Fruit fly (Drosophila melanogaster) S2 (cell line): ENCODE results near the gene CG5612.

Experiments
- CG8478 ChIP-seq: fragments of >200 bp; optimal IDR thresholded peaks from 2 replicates; lab custom pipeline; 2018
- CTCF ChIP-seq, 2 experiments: fragments of >200 bp; optimal IDR thresholded peaks; 2 replicates each; lab custom pipeline; 2018

- TF ChIP-seq CTCF (optimal IDR thresholded peaks at IDR 0.05; lab: Kevin White, UChicago) = no peak
- no peak for TF ChIP-seq CG8478 (lab: Kevin White, UChicago)
Measured at dm6 chr3R:27593174-27593573, 32.6 kb downstream of the CG5612 start.
